Worm (Caenorhabditis elegans): ENCODE measurements around the gene daf-2.

Gene daf-2

DNA sequence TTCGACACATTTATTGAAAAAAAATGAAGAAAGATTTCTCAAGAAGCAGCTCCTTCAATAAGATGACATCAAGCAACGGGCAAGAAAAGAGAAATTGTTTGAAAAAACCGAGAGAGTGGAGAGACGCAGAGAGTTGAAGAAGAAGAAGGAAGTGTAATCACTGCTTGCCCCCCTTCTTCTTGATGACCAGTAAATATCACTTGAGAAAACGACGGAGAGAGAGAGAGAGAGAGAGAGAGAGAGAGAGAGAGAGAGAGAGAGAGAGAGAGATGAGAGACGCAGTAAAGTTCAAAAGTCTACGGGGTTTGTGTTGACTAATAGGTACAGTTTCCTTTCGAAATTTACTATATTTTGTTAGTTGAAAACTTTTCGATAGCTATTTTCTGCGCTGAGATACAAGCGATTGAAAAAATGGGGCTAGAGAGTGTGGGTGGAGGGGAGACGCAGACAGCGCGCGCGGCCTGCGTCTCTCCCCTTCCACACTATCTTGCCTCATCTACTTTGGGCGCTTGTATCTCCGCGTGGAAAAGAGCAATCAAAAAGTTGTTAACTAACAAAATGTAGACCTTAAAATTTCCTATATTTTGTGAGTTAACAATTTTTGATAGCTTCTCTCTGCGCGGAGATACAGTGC, 25.3 kb upstream of the daf-2 start:
- TF ChIP-seq mcd-1 (GFP tag; IDR thresholded peaks at IDR 0.05) (peak; percentile 64), nhr-80 (tag; optimal IDR thresholded peaks at IDR 0.05) (peak; percentile 42), lin-40 (tag; optimal IDR thresholded peaks at IDR 0.05) (peak; percentile 54), nhr-120 (GFP tag; IDR thresholded peaks at IDR 0.05) (no peak), ztf-3 (GFP tag; optimal IDR thresholded peaks at IDR 0.05) (no peak), madf-6 (GFP tag; IDR thresholded peaks at IDR 0.05) (no peak), B0336.3 (GFP tag; IDR thresholded peaks at IDR 0.05) (no peak), bed-1 (GFP tag; IDR thresholded peaks at IDR 0.05) (no peak), hmg-1.2 (GFP tag; IDR thresholded peaks at IDR 0.05) (peak; percentile 92), rpc-1 (optimal IDR thresholded peaks at IDR 0.05) (no peak), rpc-1 (tag; optimal IDR thresholded peaks at IDR 0.05) (no peak), nhr-27 (tag; optimal IDR thresholded peaks at IDR 0.05) (no peak), him-1 (tag; optimal IDR thresholded peaks at IDR 0.05) (no peak), B0261.1 (tag; optimal IDR thresholded peaks at IDR 0.05) (no peak), aptf-2 (GFP tag; conservative IDR thresholded peaks at IDR 0.05) (no peak), F57A8.1 (GFP tag; optimal IDR thresholded peaks at IDR 0.05) (no peak), aptf-3 (GFP tag; IDR thresholded peaks at IDR 0.05) (no peak), F49E8.2 (tag; optimal IDR thresholded peaks at IDR 0.05; ENCODE audit: insufficient read depth) (no peak), cebp-1 (GFP tag; IDR thresholded peaks at IDR 0.05) (no peak), cebp-1 (tag; optimal IDR thresholded peaks at IDR 0.05) (peak; percentile 75), ztf-26 (tag; optimal IDR thresholded peaks at IDR 0.05) (peak; percentile 52), Y53G8AR.9 (GFP tag; conservative IDR thresholded peaks at IDR 0.05) (no peak), tlf-1 (GFP tag; optimal IDR thresholded peaks at IDR 0.05) (no peak), somi-1 (GFP tag; optimal IDR thresholded peaks at IDR 0.05) (peak; percentile 42), C06A6.2 (GFP tag; conservative IDR thresholded peaks at IDR 0.05) (no peak), B0035.1 (tag; optimal IDR thresholded peaks at IDR 0.05) (no peak), nfyb-1 (GFP tag; IDR thresholded peaks at IDR 0.05) (no peak), ceh-40 (GFP tag; IDR thresholded peaks at IDR 0.05) (no peak), nfya-1 (tag; optimal IDR thresholded peaks at IDR 0.05; ENCODE audit: borderline replicate concordance, insufficient read depth) (no peak), rcor-1 (GFP tag; IDR thresholded peaks at IDR 0.05) (no peak), snpc-3.4 (tag; optimal IDR thresholded peaks at IDR 0.05) (no peak), lin-54 (GFP tag; optimal IDR thresholded peaks at IDR 0.05) (no peak), dpff-1 (tag; optimal IDR thresholded peaks at IDR 0.05) (no peak), T26A5.8 (tag; optimal IDR thresholded peaks at IDR 0.05) (no peak), dox-1 (GFP tag; IDR thresholded peaks at IDR 0.05) (peak; percentile 48; the same call in 1 of the 2 replicates), lin-35 (GFP tag; optimal IDR thresholded peaks at IDR 0.05) (peak in 1 of 3 experiments; percentile 46), attf-5 (GFP tag; optimal IDR thresholded peaks at IDR 0.05) (peak; percentile 69), unc-130 (GFP tag; optimal IDR thresholded peaks at IDR 0.05) (no peak), ztf-18 (tag; optimal IDR thresholded peaks at IDR 0.05) (no peak), pbrm-1 (GFP tag; IDR thresholded peaks at IDR 0.05) (no peak), chd-7 (tag; optimal IDR thresholded peaks at IDR 0.05) (no peak), F23B12.7 (tag; optimal IDR thresholded peaks at IDR 0.05; ENCODE audit: insufficient read depth) (no peak), F52B5.7 (tag; optimal IDR thresholded peaks at IDR 0.05) (no peak), F37B4.10 (GFP tag; IDR thresholded peaks at IDR 0.05) (no peak), mes-4 (tag; optimal IDR thresholded peaks at IDR 0.05) (no peak), ztf-22 (GFP tag; optimal IDR thresholded peaks at IDR 0.05) (no peak), Y95B8A.8 (GFP tag; IDR thresholded peaks at IDR 0.05) (no peak), egrh-3 (GFP tag; IDR thresholded peaks at IDR 0.05) (peak; percentile 43), K11D2.4 (GFP tag; IDR thresholded peaks at IDR 0.05) (no peak)
